In genomic region chr3L:14486611-14487350, dm6 we compare ENCODE assay signal across 3 fruit fly cellular contexts.
TF ChIP-seq lines count a peak whose summit lies in the region.

No protein-coding gene starts in this region.

TF ChIP-seq in whole organism, embryonic, 481 proteins besides CTCF, POLR2A, EP300 and RAD21 (continued from another document):
- TF ChIP-seq vfl (GFP tag; optimal IDR thresholded peaks at IDR 0.05; lab: Kevin White, UChicago) (no peak), CG1832 (GFP tag; optimal IDR thresholded peaks at IDR 0.05; lab: Kevin White, UChicago) (no peak), ham (GFP tag; IDR thresholded peaks at IDR 0.05; lab: Robert Waterston, UW) (no peak), CG15011 (GFP tag; optimal IDR thresholded peaks at IDR 0.05; lab: Kevin White, UChicago) (no peak), bsh (GFP tag; optimal IDR thresholded peaks at IDR 0.05; lab: Kevin White, UChicago) (peak in 1 of 2 experiments; percentile 6), E2f2 (GFP tag; IDR thresholded peaks at IDR 0.05; lab: Robert Waterston, UW) (no peak), CG12236 (GFP tag; optimal IDR thresholded peaks at IDR 0.05; lab: Kevin White, UChicago) (no peak), disco-r (GFP tag; optimal IDR thresholded peaks at IDR 0.05; lab: Kevin White, UChicago) (no peak), dmrt11E (tag; optimal IDR thresholded peaks at IDR 0.05; lab: Kevin White, UChicago) (peak; percentile 25), Pdp1 (GFP tag; optimal IDR thresholded peaks at IDR 0.05; lab: Kevin White, UChicago) (no peak), tin (GFP tag; optimal IDR thresholded peaks at IDR 0.05; lab: Kevin White, UChicago) (peak; percentile 6), nom (GFP tag; optimal IDR thresholded peaks at IDR 0.05; lab: Kevin White, UChicago) (peak; percentile 88), corto (GFP tag; optimal IDR thresholded peaks at IDR 0.05; lab: Kevin White, UChicago) (peak; percentile 56), CG13775 (GFP tag; optimal IDR thresholded peaks at IDR 0.05; lab: Kevin White, UChicago) (peak; percentile 6), Xrp1 (GFP tag; IDR thresholded peaks at IDR 0.05; lab: Robert Waterston, UW) (peak; percentile 34; the same call in 1 of the 2 replicates), CG18262 (tag; optimal IDR thresholded peaks at IDR 0.05; lab: Kevin White, UChicago) (no peak), odd (GFP tag; optimal IDR thresholded peaks at IDR 0.05; lab: Kevin White, UChicago) (no peak), CG7271 (tag; optimal IDR thresholded peaks at IDR 0.05; lab: Kevin White, UChicago) (no peak), ems (GFP tag; optimal IDR thresholded peaks at IDR 0.05; lab: Kevin White, UChicago) (no peak), CG18599 (GFP tag; optimal IDR thresholded peaks at IDR 0.05; lab: Kevin White, UChicago) (no peak), CG10267 (tag; optimal IDR thresholded peaks at IDR 0.05; lab: Kevin White, UChicago) (no peak), prd (optimal IDR thresholded peaks at IDR 0.05; lab: Kevin White, UChicago) (no peak), prd (GFP tag; IDR thresholded peaks at IDR 0.05; lab: Robert Waterston, UW) (0 out of 3 replicates have a peak, but pooled peaks have one; percentile 42), CG11695 (GFP tag; IDR thresholded peaks at IDR 0.05; lab: Robert Waterston, UW) (no peak), CG1647 (GFP tag; optimal IDR thresholded peaks at IDR 0.05; lab: Kevin White, UChicago) (no peak)

TF ChIP-seq in whole organism, prepupa, 60 proteins besides CTCF, POLR2A, EP300 and RAD21 (continued from another document):
- peak; percentile 54 for TF ChIP-seq spab (GFP tag; optimal IDR thresholded peaks at IDR 0.05; lab: Kevin White, UChicago)
- peak; percentile 7 for TF ChIP-seq dac (GFP tag; optimal IDR thresholded peaks at IDR 0.05; lab: Kevin White, UChicago)
- TF ChIP-seq svp (GFP tag; lab: Kevin White, UChicago), result peak; percentile 88
- TF ChIP-seq CG32006 (GFP tag; optimal IDR thresholded peaks at IDR 0.05; lab: Kevin White, UChicago), result peak; percentile 64
- peak; percentile 58 for TF ChIP-seq Hr4 (GFP tag; optimal IDR thresholded peaks at IDR 0.05; lab: Kevin White, UChicago)
- no peak for TF ChIP-seq Eip93F (GFP tag; optimal IDR thresholded peaks at IDR 0.05; lab: Kevin White, UChicago)
- TF ChIP-seq CG6808 (GFP tag; optimal IDR thresholded peaks at IDR 0.05; lab: Kevin White, UChicago), result peak; percentile 57
- TF ChIP-seq topi (GFP tag; optimal IDR thresholded peaks at IDR 0.05; lab: Kevin White, UChicago), result peak; percentile 75
- peak; percentile 67 for TF ChIP-seq Hr39 (GFP tag; optimal IDR thresholded peaks at IDR 0.05; lab: Kevin White, UChicago)
- TF ChIP-seq CG9139 (GFP tag; optimal IDR thresholded peaks at IDR 0.05; lab: Kevin White, UChicago), result no peak
- no peak for TF ChIP-seq fkh (GFP tag; optimal IDR thresholded peaks at IDR 0.05; lab: Kevin White, UChicago)
- peak; percentile 73 for TF ChIP-seq CG8632 (GFP tag; optimal IDR thresholded peaks at IDR 0.05; lab: Kevin White, UChicago)
- TF ChIP-seq CG6276 (GFP tag; optimal IDR thresholded peaks at IDR 0.05; lab: Kevin White, UChicago), result no peak
- TF ChIP-seq Met (GFP tag; optimal IDR thresholded peaks at IDR 0.05; lab: Kevin White, UChicago), result peak; percentile 77
- TF ChIP-seq fd85E (GFP tag; optimal IDR thresholded peaks at IDR 0.05; lab: Kevin White, UChicago), result no peak
- TF ChIP-seq CG16779 (tag; optimal IDR thresholded peaks at IDR 0.05; lab: Kevin White, UChicago), result peak; percentile 3
- peak; percentile 6 for TF ChIP-seq Ets21C (GFP tag; optimal IDR thresholded peaks at IDR 0.05; lab: Kevin White, UChicago)
- peak; percentile 64 for TF ChIP-seq CG8319 (GFP tag; optimal IDR thresholded peaks at IDR 0.05; lab: Kevin White, UChicago)
- TF ChIP-seq Sox102F (GFP tag; optimal IDR thresholded peaks at IDR 0.05; lab: Kevin White, UChicago), result peak; percentile 65
- TF ChIP-seq Sox15 (GFP tag; optimal IDR thresholded peaks at IDR 0.05; lab: Kevin White, UChicago), result peak; percentile 63
- TF ChIP-seq salr (GFP tag; optimal IDR thresholded peaks at IDR 0.05; lab: Kevin White, UChicago), result peak; percentile 41 to 52
- peak; percentile 70 for TF ChIP-seq CG8119 (GFP tag; IDR thresholded peaks at IDR 0.05; lab: Robert Waterston, UW)
- TF ChIP-seq CG3919 (GFP tag; optimal IDR thresholded peaks at IDR 0.05; lab: Kevin White, UChicago), result peak; percentile 82
- peak; percentile 71 for TF ChIP-seq Smox (GFP tag; optimal IDR thresholded peaks at IDR 0.05; lab: Kevin White, UChicago)
- TF ChIP-seq CG11902 (GFP tag; optimal IDR thresholded peaks at IDR 0.05; lab: Kevin White, UChicago), result peak; percentile 58
- TF ChIP-seq CG6792 (GFP tag; optimal IDR thresholded peaks at IDR 0.05; lab: Kevin White, UChicago), result peak; percentile 75
- TF ChIP-seq dsx (GFP tag; optimal IDR thresholded peaks at IDR 0.05; lab: Kevin White, UChicago; ENCODE audit: poor library complexity, severe bottlenecking), result peak; percentile 62
- TF ChIP-seq ss (GFP tag; optimal IDR thresholded peaks at IDR 0.05; lab: Kevin White, UChicago), result peak; percentile 78 to 80
- peak; percentile 70 for TF ChIP-seq CG7368 (GFP tag; optimal IDR thresholded peaks at IDR 0.05; lab: Kevin White, UChicago)
- peak; percentile 76 for TF ChIP-seq CG10631 (GFP tag; optimal IDR thresholded peaks at IDR 0.05; lab: Kevin White, UChicago)
- TF ChIP-seq OdsH (GFP tag; optimal IDR thresholded peaks at IDR 0.05; lab: Kevin White, UChicago), result peak; percentile 77
- peak; percentile 63 for TF ChIP-seq CG34406 (GFP tag; optimal IDR thresholded peaks at IDR 0.05; lab: Kevin White, UChicago)
- peak; percentile 81 for TF ChIP-seq esn (GFP tag; optimal IDR thresholded peaks at IDR 0.05; lab: Kevin White, UChicago)
- peak; percentile 95 for TF ChIP-seq Eip78C (GFP tag; lab: Kevin White, UChicago)
- TF ChIP-seq eg (GFP tag; IDR thresholded peaks at IDR 0.05; lab: Robert Waterston, UW), result peak; percentile 66
- peak; percentile 72 for TF ChIP-seq cyc (GFP tag; optimal IDR thresholded peaks at IDR 0.05; lab: Kevin White, UChicago)
- TF ChIP-seq lz (GFP tag; optimal IDR thresholded peaks at IDR 0.05; lab: Kevin White, UChicago), result peak; percentile 70
TF ChIP-seq in whole organism, prepupa: peak in this region for 52.

TF ChIP-seq in whole organism, wandering third instar larva, 38 proteins besides CTCF, POLR2A, EP300 and RAD21 (continued from another document):
- TF ChIP-seq usp (GFP tag; optimal IDR thresholded peaks at IDR 0.05; lab: Kevin White, UChicago) (no peak), Dif (GFP tag; optimal IDR thresholded peaks at IDR 0.05; lab: Kevin White, UChicago; ENCODE audit: partially characterized antibody) (no peak), br (GFP tag; optimal IDR thresholded peaks at IDR 0.05; lab: Kevin White, UChicago) (peak; percentile 59), Jra (GFP tag; optimal IDR thresholded peaks at IDR 0.05; lab: Kevin White, UChicago) (peak; percentile 46), Rel (GFP tag; optimal IDR thresholded peaks at IDR 0.05; lab: Kevin White, UChicago) (peak; percentile 32), Rel (tag; optimal IDR thresholded peaks at IDR 0.05; lab: Kevin White, UChicago) (no peak), Myc (optimal IDR thresholded peaks at IDR 0.05; lab: Kevin White, UChicago) (no peak), Vsx2 (GFP tag; optimal IDR thresholded peaks at IDR 0.05; lab: Kevin White, UChicago; ENCODE audit: partially characterized antibody) (no peak), Hr78 (GFP tag; optimal IDR thresholded peaks at IDR 0.05; lab: Kevin White, UChicago) (no peak)
